Worm (Caenorhabditis elegans) whole organism, L1 larva: ENCODE data around the gene F44B9.5.

ENCODE experiments used
- ama-1 ChIP-seq: fragments of 150-350 bp; optimal IDR thresholded peaks from 2 replicates; lab custom pipeline; 2014
- ceh-82 ChIP-seq, 3 experiments: fragments of 150-350 bp in 1 of 3; sonication (generic microtip) in 2 of 3; optimal IDR thresholded peaks; 2 replicates each; lab custom pipeline; 2014 to 2017; ENCODE audit warnings: missing biosample characterization in 3 of 3, missing genetic modification characterization in 3 of 3
- egl-27 ChIP-seq, 2 experiments: fragments of 150-350 bp in 1 of 2; sonication (generic microtip); optimal IDR thresholded peaks; 3 replicates each; lab custom pipeline; 2017 to 2018; ENCODE audit warnings: missing biosample characterization in 2 of 2, missing genetic modification characterization in 2 of 2, missing genetic modification reagents in 2 of 2
- nhr-237 ChIP-seq: fragments of 150-350 bp; optimal IDR thresholded peaks from 2 replicates; lab custom pipeline; 2014; ENCODE audit warnings: missing biosample characterization, missing genetic modification characterization
- nhr-28 ChIP-seq: fragments of 150-350 bp; optimal IDR thresholded peaks from 2 replicates; lab custom pipeline; 2014; ENCODE audit warnings: missing biosample characterization, missing genetic modification characterization
- skn-1 ChIP-seq: fragments of 150-350 bp; optimal IDR thresholded peaks from 2 replicates; lab custom pipeline; 2014; ENCODE audit warnings: missing biosample characterization, missing genetic modification characterization
- unc-130 ChIP-seq: fragments of 150-350 bp; optimal IDR thresholded peaks from 2 replicates; lab custom pipeline; 2017; ENCODE audit warnings: missing biosample characterization, missing genetic modification characterization, inconsistent platforms
- unc-62 ChIP-seq: fragments of 150-350 bp; optimal IDR thresholded peaks from 2 replicates; lab custom pipeline; 2014; ENCODE audit warnings: missing biosample characterization, missing genetic modification reagents, missing genetic modification characterization
- ztf-11 ChIP-seq, 2 experiments: sonication (generic microtip); optimal IDR thresholded peaks; 2 replicates each; lab custom pipeline; 2016 to 2017; ENCODE audit warnings: missing genetic modification characterization in 2 of 2, missing biosample characterization in 1 of 2, missing compliant biosample characterization in 1 of 2

- TF ChIP-seq nhr-237 (peak; percentile 39), unc-62 (GFP tag; lab: Kevin White, UChicago) (no peak), nhr-28 (tag; lab: Kevin White, UChicago) (no peak), skn-1 (tag; lab: Kevin White, UChicago) (peak; percentile 90), ama-1 (lab: Kevin White, UChicago) (peak; percentile 53), ztf-11 (tag; optimal IDR thresholded peaks at IDR 0.05; lab: Kevin White, UChicago) (peak in 1 of 2 experiments; percentile 70), ceh-82 (tag; optimal IDR thresholded peaks at IDR 0.05; lab: Kevin White, UChicago) (peak; percentile 88 to 95 (median 91)), egl-27 (tag; optimal IDR thresholded peaks at IDR 0.05; lab: Kevin White, UChicago) (no peak), unc-130 (tag; lab: Kevin White, UChicago) (peak; percentile 98)
Observed at ce11 chrIII:7973201-7973767, 43.1 kb downstream of the F44B9.5 start, which contains the start of the genes eef-1B.1 and aco-2.
